Fruit fly (Drosophila melanogaster) whole organism, embryonic: ENCODE data around the gene CG17839.

ENCODE experiments used
- CG13894 ChIP-seq: fragments of 200-800 bp; sonication (Bioruptor generic); optimal IDR thresholded peaks from 3 replicates; lab custom pipeline; 2018; ENCODE audit warnings: missing biosample characterization, mild to moderate bottlenecking, missing genetic modification characterization, moderate library complexity
- peb ChIP-seq: fragments of 200-800 bp; sonication (Bioruptor generic); IDR thresholded peaks from 2 replicates; pipeline ENCODE4 v1.3.6; 2022; ENCODE audit warnings: missing biosample characterization, missing genetic modification characterization

- TF ChIP-seq peb (GFP tag; lab: Robert Waterston, UW) (no peak), CG13894 (tag; lab: Kevin White, UChicago) (no peak)
These were observed 25.6 kb upstream of the CG17839 start for dm6 chr3L:14779289-14779688.
